Fruit fly (Drosophila melanogaster): ENCODE measurements around the gene CG32645.

The CG32645 gene

DNA sequence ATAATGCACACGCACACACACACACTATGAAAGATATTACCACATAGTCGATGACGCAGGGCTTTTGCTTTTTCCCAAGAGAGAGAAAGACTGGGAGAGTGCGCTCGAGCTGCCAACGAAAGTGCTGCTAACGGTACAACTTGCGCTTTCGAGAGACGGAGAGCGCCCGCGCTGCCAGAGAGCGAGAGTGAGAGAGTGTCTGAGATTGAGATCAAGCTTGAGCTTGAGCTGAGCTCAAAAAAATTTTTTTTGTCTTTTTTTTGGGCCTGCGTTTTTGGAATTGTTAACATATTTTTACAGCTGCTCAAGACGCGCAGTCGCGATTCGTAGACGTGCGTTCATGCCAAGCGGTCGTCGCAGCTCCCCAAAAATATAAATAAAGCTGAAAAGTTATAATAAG is at the start of gene CG32645:
Gene CG32645, plus strand, starts transcription at position 313 of the 400 bp plus-strand sequence.
- no peak for TF ChIP-seq CG5204 (GFP tag; optimal IDR thresholded peaks at IDR 0.05)
- no peak for TF ChIP-seq ovo (GFP tag; optimal IDR thresholded peaks at IDR 0.05)
- no peak for TF ChIP-seq cnc (optimal IDR thresholded peaks at IDR 0.05)
- no peak for TF ChIP-seq Clk (GFP tag; optimal IDR thresholded peaks at IDR 0.05)
- no peak for TF ChIP-seq tj (GFP tag; optimal IDR thresholded peaks at IDR 0.05)
- TF ChIP-seq CG7045 (GFP tag; optimal IDR thresholded peaks at IDR 0.05): no peak
- no peak for TF ChIP-seq cic (GFP tag; optimal IDR thresholded peaks at IDR 0.05)
- TF ChIP-seq Mnt (GFP tag; optimal IDR thresholded peaks at IDR 0.05): no peak
- no peak for TF ChIP-seq CG1620 (GFP tag; optimal IDR thresholded peaks at IDR 0.05)
- no peak for TF ChIP-seq CG14711 (tag; optimal IDR thresholded peaks at IDR 0.05)
- TF ChIP-seq pad (GFP tag; optimal IDR thresholded peaks at IDR 0.05): no peak
- TF ChIP-seq CG7101 (tag; optimal IDR thresholded peaks at IDR 0.05): no peak

- TF ChIP-seq Crg-1 (GFP tag; optimal IDR thresholded peaks at IDR 0.05) (no peak), cic (GFP tag; optimal IDR thresholded peaks at IDR 0.05) (no peak), ovo (GFP tag; optimal IDR thresholded peaks at IDR 0.05) (peak; percentile 18), toe (GFP tag; optimal IDR thresholded peaks at IDR 0.05) (no peak)
Observed at dm6 chrX:13089375-13089774, 49.6 kb upstream of the CG32645 start.

DNA sequence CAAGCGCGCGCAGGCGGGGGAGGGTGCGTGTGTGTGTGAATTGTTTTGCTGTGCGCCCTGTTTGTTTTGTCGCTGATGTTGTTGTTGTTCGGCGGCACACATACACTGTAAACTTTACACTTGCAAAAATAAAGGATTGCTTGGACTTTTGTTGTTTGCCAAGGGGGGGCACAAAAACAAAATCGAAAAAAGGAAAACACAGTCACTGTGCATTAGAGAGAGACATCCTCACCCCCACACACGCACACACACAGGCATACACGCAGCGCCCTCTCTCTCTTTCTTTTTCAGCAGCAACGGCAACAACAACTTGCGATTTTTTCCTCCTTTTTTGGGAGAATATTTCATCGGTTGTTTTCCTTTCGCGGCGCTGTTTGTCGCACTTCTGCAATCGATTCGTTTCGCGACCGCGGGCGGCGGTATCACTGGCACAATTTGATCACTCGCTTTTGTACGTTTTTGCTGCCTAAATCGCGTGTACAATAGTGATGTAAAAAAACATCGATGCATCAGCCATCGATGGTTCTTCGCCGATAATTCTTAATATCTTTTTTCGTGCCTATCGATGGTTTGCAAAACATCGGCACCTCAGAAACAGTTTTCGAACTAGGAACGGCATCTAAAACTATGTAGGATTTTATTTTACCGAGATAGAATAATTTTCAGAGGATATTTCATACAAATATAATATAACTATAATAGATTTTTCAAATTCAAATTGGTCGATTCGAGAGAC is 48.9 kb upstream of the CG32645 start, which contains the start of gene hep:
Gene hep, minus strand, starts transcription at position 515 of the 736 bp plus-strand sequence.
- TF ChIP-seq cic (GFP tag; optimal IDR thresholded peaks at IDR 0.05): peak; percentile 11
- TF ChIP-seq pad (GFP tag; optimal IDR thresholded peaks at IDR 0.05): peak; percentile 40
- TF ChIP-seq Hr96 (GFP tag; optimal IDR thresholded peaks at IDR 0.05): no peak
- peak; percentile 21 for TF ChIP-seq tj (GFP tag; optimal IDR thresholded peaks at IDR 0.05)
- TF ChIP-seq bab1 (GFP tag; optimal IDR thresholded peaks at IDR 0.05): peak; percentile 23
- TF ChIP-seq Crg-1 (GFP tag; optimal IDR thresholded peaks at IDR 0.05): peak; percentile 4
- peak; percentile 36 for TF ChIP-seq Mnt (GFP tag; optimal IDR thresholded peaks at IDR 0.05)
- TF ChIP-seq CG1620 (GFP tag; optimal IDR thresholded peaks at IDR 0.05): no peak

DNA sequence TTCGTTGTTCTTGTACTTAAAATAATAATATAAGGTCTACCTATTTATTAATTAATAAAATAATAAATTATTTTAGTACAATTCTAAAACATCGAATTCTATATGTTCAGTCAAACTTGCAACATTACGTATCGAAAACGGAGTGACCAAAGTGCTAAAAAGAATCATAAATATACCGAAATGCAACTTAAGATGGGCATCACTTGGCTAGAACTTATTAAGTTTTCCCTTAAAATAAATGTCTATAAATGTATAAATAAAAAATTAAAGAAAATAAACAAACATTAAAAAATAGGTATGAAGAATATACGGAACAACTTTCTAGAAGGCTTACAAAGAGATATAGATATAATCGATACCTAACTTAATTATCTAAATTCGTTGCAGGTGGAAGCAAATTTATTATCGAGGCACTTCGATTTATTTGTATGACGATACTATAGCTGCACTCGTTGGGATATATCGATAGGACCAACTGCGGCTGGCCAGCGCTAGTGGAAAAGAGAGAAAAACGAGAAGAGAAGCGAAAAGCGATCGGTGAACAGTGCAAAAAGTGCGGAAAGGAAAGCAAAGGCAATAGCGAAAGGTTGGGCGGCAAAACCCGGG is 48.2 kb upstream of the CG32645 start, which contains the start of gene lic:
Gene lic, plus strand, starts transcription at position 490 of the 606 bp plus-strand sequence.
- TF ChIP-seq kay (GFP tag; ENCODE audit: borderline replicate concordance) (peak; percentile 31), bab1 (GFP tag; optimal IDR thresholded peaks at IDR 0.05) (peak; percentile 39), Mnt (GFP tag; optimal IDR thresholded peaks at IDR 0.05) (no peak), cic (GFP tag; optimal IDR thresholded peaks at IDR 0.05) (no peak)

DNA sequence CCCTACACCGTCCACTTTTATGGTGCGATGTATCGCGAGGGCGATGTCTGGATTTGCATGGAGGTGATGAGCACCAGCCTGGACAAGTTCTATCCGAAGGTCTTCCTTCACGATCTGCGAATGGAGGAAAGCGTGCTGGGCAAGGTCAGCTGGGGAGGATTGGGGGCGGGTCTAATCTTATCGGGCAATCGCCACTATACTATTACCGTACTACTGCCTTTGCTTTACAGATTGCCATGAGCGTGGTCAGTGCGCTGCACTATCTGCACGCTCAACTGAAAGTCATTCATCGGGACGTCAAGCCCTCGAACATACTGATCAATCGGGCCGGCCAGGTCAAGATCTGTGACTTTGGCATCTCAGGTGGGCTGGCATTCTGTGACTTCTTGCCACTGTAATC is 47.1 kb upstream of the CG32645 start:
- TF ChIP-seq Crg-1 (GFP tag; optimal IDR thresholded peaks at IDR 0.05) (no peak), cic (GFP tag; optimal IDR thresholded peaks at IDR 0.05) (peak; percentile 96)

- TF ChIP-seq CG5204 (GFP tag; optimal IDR thresholded peaks at IDR 0.05) (peak; percentile 54), CG14711 (tag; optimal IDR thresholded peaks at IDR 0.05) (peak; percentile 77), cic (GFP tag; optimal IDR thresholded peaks at IDR 0.05) (peak; percentile 42), toe (GFP tag; optimal IDR thresholded peaks at IDR 0.05) (peak; percentile 48), bab1 (GFP tag; optimal IDR thresholded peaks at IDR 0.05) (peak; percentile 85), Mnt (GFP tag; optimal IDR thresholded peaks at IDR 0.05) (peak; percentile 81), Clk (GFP tag; optimal IDR thresholded peaks at IDR 0.05) (peak; percentile 15), tj (GFP tag; optimal IDR thresholded peaks at IDR 0.05) (peak; percentile 55), pad (GFP tag; optimal IDR thresholded peaks at IDR 0.05) (peak; percentile 58), kay (GFP tag; ENCODE audit: borderline replicate concordance) (no peak), Crg-1 (GFP tag; optimal IDR thresholded peaks at IDR 0.05) (peak; percentile 84), CG7101 (tag; optimal IDR thresholded peaks at IDR 0.05) (peak; percentile 83), cnc (optimal IDR thresholded peaks at IDR 0.05) (no peak), CG7045 (GFP tag; optimal IDR thresholded peaks at IDR 0.05) (peak; percentile 13), ovo (GFP tag; optimal IDR thresholded peaks at IDR 0.05) (peak; percentile 25), Hr96 (GFP tag; optimal IDR thresholded peaks at IDR 0.05) (peak; percentile 81), CG1620 (GFP tag; optimal IDR thresholded peaks at IDR 0.05) (peak; percentile 52), CG33017 (tag; optimal IDR thresholded peaks at IDR 0.05) (peak; percentile 23), CG12768 (GFP tag; optimal IDR thresholded peaks at IDR 0.05) (peak; percentile 51), CG11617 (GFP tag; optimal IDR thresholded peaks at IDR 0.05) (peak; percentile 83)
Observed at dm6 chrX:13094085-13094764, 44.8 kb upstream of the CG32645 start, which contains the start of gene CG2200. TSS of gene CG2200 (plus strand) at chrX:13094299.

Data from whole organism, adult.